ENCODE assay signal across 1 fruit fly cellular context in genomic region chrX:13788973-13789682, dm6.
TF ChIP-seq lines count a peak whose summit lies in the region.

No protein-coding gene starts in this region.

TF ChIP-seq in whole organism, embryonic, 481 proteins besides CTCF, POLR2A, EP300 and RAD21 (continued from another document and continues in another):
- TF ChIP-seq CG12219 (GFP tag; optimal IDR thresholded peaks at IDR 0.05; lab: Kevin White, UChicago) (peak; percentile 38), kay (GFP tag; optimal IDR thresholded peaks at IDR 0.05; lab: Kevin White, UChicago) (peak; percentile 34), CG15696 (tag; optimal IDR thresholded peaks at IDR 0.05; lab: Kevin White, UChicago) (no peak), CG4854 (GFP tag; optimal IDR thresholded peaks at IDR 0.05; lab: Kevin White, UChicago) (no peak), CG3407 (GFP tag; optimal IDR thresholded peaks at IDR 0.05; lab: Kevin White, UChicago) (no peak), dan (GFP tag; IDR thresholded peaks at IDR 0.05; lab: Robert Waterston, UW) (no peak), zf30C (GFP tag; optimal IDR thresholded peaks at IDR 0.05; lab: Kevin White, UChicago) (no peak), maf-S (GFP tag; optimal IDR thresholded peaks at IDR 0.05; lab: Kevin White, UChicago) (no peak), btn (GFP tag; optimal IDR thresholded peaks at IDR 0.05; lab: Kevin White, UChicago) (no peak), caup (GFP tag; optimal IDR thresholded peaks at IDR 0.05; lab: Kevin White, UChicago; ENCODE audit: severe bottlenecking) (peak; percentile 14), CG15514 (GFP tag; optimal IDR thresholded peaks at IDR 0.05; lab: Kevin White, UChicago) (peak; percentile 33), Taf1 (GFP tag; IDR thresholded peaks at IDR 0.05; lab: Robert Waterston, UW) (no peak), grau (tag; optimal IDR thresholded peaks at IDR 0.05; lab: Kevin White, UChicago) (peak; percentile 97), HHEX (GFP tag; optimal IDR thresholded peaks at IDR 0.05; lab: Kevin White, UChicago) (peak; percentile 50), CG10543 (GFP tag; optimal IDR thresholded peaks at IDR 0.05; lab: Kevin White, UChicago) (peak; percentile 52), CG33557 (GFP tag; optimal IDR thresholded peaks at IDR 0.05; lab: Kevin White, UChicago) (no peak), CG1603 (tag; optimal IDR thresholded peaks at IDR 0.05; lab: Kevin White, UChicago) (peak; percentile 59), gsb (GFP tag; IDR thresholded peaks at IDR 0.05; lab: Robert Waterston, UW) (no peak), CG6854 (GFP tag; optimal IDR thresholded peaks at IDR 0.05; lab: Kevin White, UChicago) (peak; percentile 16), CG13123 (GFP tag; optimal IDR thresholded peaks at IDR 0.05; lab: Kevin White, UChicago) (no peak), Ada2b (GFP tag; IDR thresholded peaks at IDR 0.05; lab: Robert Waterston, UW) (peak; percentile 23; the same call in 1 of the 2 replicates), CG2116 (GFP tag; optimal IDR thresholded peaks at IDR 0.05; lab: Kevin White, UChicago) (no peak), CG7745 (tag; optimal IDR thresholded peaks at IDR 0.05; lab: Kevin White, UChicago) (no peak), CG13624 (GFP tag; optimal IDR thresholded peaks at IDR 0.05; lab: Kevin White, UChicago) (peak; percentile 9), sd (tag; optimal IDR thresholded peaks at IDR 0.05; lab: Kevin White, UChicago) (peak; percentile 23), tup (GFP tag; optimal IDR thresholded peaks at IDR 0.05; lab: Kevin White, UChicago) (no peak), CG7271 (tag; optimal IDR thresholded peaks at IDR 0.05; lab: Kevin White, UChicago) (no peak), tin (GFP tag; optimal IDR thresholded peaks at IDR 0.05; lab: Kevin White, UChicago) (peak; percentile 15), az2 (GFP tag; optimal IDR thresholded peaks at IDR 0.05; lab: Kevin White, UChicago) (peak; percentile 15), gcm (GFP tag; optimal IDR thresholded peaks at IDR 0.05; lab: Kevin White, UChicago) (no peak), BEAF-32 (GFP tag; optimal IDR thresholded peaks at IDR 0.05; lab: Kevin White, UChicago) (no peak), fd64A (GFP tag; optimal IDR thresholded peaks at IDR 0.05; lab: Kevin White, UChicago) (no peak), Hr78 (GFP tag; optimal IDR thresholded peaks at IDR 0.05; lab: Kevin White, UChicago) (no peak), CG31365 (tag; optimal IDR thresholded peaks at IDR 0.05; lab: Kevin White, UChicago) (no peak), stc (GFP tag; IDR thresholded peaks at IDR 0.05; lab: Robert Waterston, UW) (no peak), Dip2 (GFP tag; IDR thresholded peaks at IDR 0.05; lab: Robert Waterston, UW) (no peak), sim (GFP tag; IDR thresholded peaks at IDR 0.05; lab: Robert Waterston, UW) (0 out of 2 replicates have a peak, but pooled peaks have one; percentile 24), Hmr (GFP tag; optimal IDR thresholded peaks at IDR 0.05; lab: Kevin White, UChicago) (peak; percentile 53), CG11398 (GFP tag; optimal IDR thresholded peaks at IDR 0.05; lab: Kevin White, UChicago) (peak; percentile 6), fd96Cb (tag; optimal IDR thresholded peaks at IDR 0.05; lab: Kevin White, UChicago) (peak; percentile 25), so (GFP tag; IDR thresholded peaks at IDR 0.05; lab: Robert Waterston, UW) (no peak), CG30403 (GFP tag; optimal IDR thresholded peaks at IDR 0.05; lab: Kevin White, UChicago) (peak; percentile 43), CG10565 (GFP tag; optimal IDR thresholded peaks at IDR 0.05; lab: Kevin White, UChicago) (no peak), CG7839 (tag; optimal IDR thresholded peaks at IDR 0.05; lab: Kevin White, UChicago) (peak; percentile 52), tx (GFP tag; optimal IDR thresholded peaks at IDR 0.05; lab: Kevin White, UChicago) (no peak), chm (GFP tag; IDR thresholded peaks at IDR 0.05; lab: Robert Waterston, UW) (no peak), CG13775 (GFP tag; optimal IDR thresholded peaks at IDR 0.05; lab: Kevin White, UChicago) (no peak), CG11504 (tag; optimal IDR thresholded peaks at IDR 0.05; lab: Kevin White, UChicago) (peak; percentile 59), hb (GFP tag; IDR thresholded peaks at IDR 0.05; lab: Robert Waterston, UW; ENCODE audit: partially characterized antibody) (no peak), CG11456 (GFP tag; IDR thresholded peaks at IDR 0.05; lab: Robert Waterston, UW) (no peak), Lim3 (GFP tag; IDR thresholded peaks at IDR 0.05; lab: Robert Waterston, UW) (no peak), CG10959 (GFP tag; IDR thresholded peaks at IDR 0.05; lab: Robert Waterston, UW) (no peak), CG14014 (GFP tag; IDR thresholded peaks at IDR 0.05; lab: Robert Waterston, UW) (no peak), ttk (GFP tag; IDR thresholded peaks at IDR 0.05; lab: Robert Waterston, UW) (no peak), Hand (GFP tag; optimal IDR thresholded peaks at IDR 0.05; lab: Kevin White, UChicago) (peak; percentile 11), CG14860 (GFP tag; IDR thresholded peaks at IDR 0.05; lab: Robert Waterston, UW; ENCODE audit: partially characterized antibody) (no peak), sisA (GFP tag; IDR thresholded peaks at IDR 0.05; lab: Robert Waterston, UW) (peak; percentile 24; the same call in 1 of the 2 replicates), D (optimal IDR thresholded peaks at IDR 0.05; lab: Kevin White, UChicago) (no peak), D (GFP tag; optimal IDR thresholded peaks at IDR 0.05; lab: Kevin White, UChicago) (peak; percentile 45), pnt (GFP tag; optimal IDR thresholded peaks at IDR 0.05; lab: Kevin White, UChicago) (peak; percentile 34), Nf-YB (GFP tag; optimal IDR thresholded peaks at IDR 0.05; lab: Kevin White, UChicago) (no peak), Xrp1 (GFP tag; IDR thresholded peaks at IDR 0.05; lab: Robert Waterston, UW) (peak; percentile 59; the same call in 1 of the 2 replicates), TFAM (GFP tag; optimal IDR thresholded peaks at IDR 0.05; lab: Kevin White, UChicago) (no peak), usp (GFP tag; optimal IDR thresholded peaks at IDR 0.05; lab: Kevin White, UChicago) (no peak), slp2 (GFP tag; optimal IDR thresholded peaks at IDR 0.05; lab: Kevin White, UChicago) (no peak), fd102C (GFP tag; optimal IDR thresholded peaks at IDR 0.05; lab: Kevin White, UChicago) (no peak), Rx (GFP tag; IDR thresholded peaks at IDR 0.05; lab: Robert Waterston, UW) (no peak), Scr (GFP tag; IDR thresholded peaks at IDR 0.05; lab: Robert Waterston, UW; ENCODE audit: partially characterized antibody) (no peak), CG9817 (tag; optimal IDR thresholded peaks at IDR 0.05; lab: Kevin White, UChicago) (peak; percentile 17), CrebB (tag; optimal IDR thresholded peaks at IDR 0.05; lab: Kevin White, UChicago) (no peak), crc (GFP tag; optimal IDR thresholded peaks at IDR 0.05; lab: Kevin White, UChicago) (peak; percentile 2), Side (GFP tag; optimal IDR thresholded peaks at IDR 0.05; lab: Kevin White, UChicago) (peak; percentile 42), CG1647 (GFP tag; optimal IDR thresholded peaks at IDR 0.05; lab: Kevin White, UChicago) (peak; percentile 22), ro (GFP tag; IDR thresholded peaks at IDR 0.05; lab: Robert Waterston, UW) (no peak), toy (GFP tag; IDR thresholded peaks at IDR 0.05; lab: Robert Waterston, UW) (no peak), CG6683 (GFP tag; optimal IDR thresholded peaks at IDR 0.05; lab: Kevin White, UChicago) (peak; percentile 14), CG1233 (GFP tag; optimal IDR thresholded peaks at IDR 0.05; lab: Kevin White, UChicago) (no peak), ERR (GFP tag; optimal IDR thresholded peaks at IDR 0.05; lab: Kevin White, UChicago) (no peak), Sry-β (GFP tag; optimal IDR thresholded peaks at IDR 0.05; lab: Kevin White, UChicago) (no peak), nmo (GFP tag; optimal IDR thresholded peaks at IDR 0.05; lab: Kevin White, UChicago) (peak; percentile 23), Hey (tag; optimal IDR thresholded peaks at IDR 0.05; lab: Kevin White, UChicago) (no peak), Sin3A (optimal IDR thresholded peaks at IDR 0.05; lab: Kevin White, UChicago) (no peak), tll (GFP tag; optimal IDR thresholded peaks at IDR 0.05; lab: Kevin White, UChicago) (no peak), wdn (GFP tag; IDR thresholded peaks at IDR 0.05; lab: Robert Waterston, UW) (no peak), CG13296 (GFP tag; optimal IDR thresholded peaks at IDR 0.05; lab: Kevin White, UChicago) (no peak), trem (tag; optimal IDR thresholded peaks at IDR 0.05; lab: Kevin White, UChicago) (no peak), oc (tag; optimal IDR thresholded peaks at IDR 0.05; lab: Kevin White, UChicago) (no peak), CG15269 (tag; optimal IDR thresholded peaks at IDR 0.05; lab: Kevin White, UChicago) (peak; percentile 26), Fer3 (tag; optimal IDR thresholded peaks at IDR 0.05; lab: Kevin White, UChicago) (no peak), cato (GFP tag; optimal IDR thresholded peaks at IDR 0.05; lab: Kevin White, UChicago; ENCODE audit: borderline replicate concordance) (no peak), bab2 (GFP tag; optimal IDR thresholded peaks at IDR 0.05; lab: Kevin White, UChicago) (peak; percentile 16), amos (GFP tag; IDR thresholded peaks at IDR 0.05; lab: Robert Waterston, UW; ENCODE audit: partially characterized antibody) (no peak), CG9797 (GFP tag; optimal IDR thresholded peaks at IDR 0.05; lab: Kevin White, UChicago) (no peak), CG17385 (GFP tag; optimal IDR thresholded peaks at IDR 0.05; lab: Kevin White, UChicago) (peak; percentile 60), wek (GFP tag; optimal IDR thresholded peaks at IDR 0.05; lab: Kevin White, UChicago) (no peak), CG17361 (GFP tag; IDR thresholded peaks at IDR 0.05; lab: Robert Waterston, UW) (peak; percentile 47; the same call in 1 of the 3 replicates), vfl (GFP tag; optimal IDR thresholded peaks at IDR 0.05; lab: Kevin White, UChicago) (no peak), NfI (GFP tag; optimal IDR thresholded peaks at IDR 0.05; lab: Kevin White, UChicago) (no peak), Meics (GFP tag; optimal IDR thresholded peaks at IDR 0.05; lab: Kevin White, UChicago) (peak; percentile 35), Elba2 (GFP tag; optimal IDR thresholded peaks at IDR 0.05; lab: Kevin White, UChicago) (no peak), CG18619 (GFP tag; optimal IDR thresholded peaks at IDR 0.05; lab: Kevin White, UChicago) (no peak), dmrt11E (tag; optimal IDR thresholded peaks at IDR 0.05; lab: Kevin White, UChicago) (no peak), sens (GFP tag; lab: Kevin White, UChicago) (peak; percentile 88), CG34422 (GFP tag; IDR thresholded peaks at IDR 0.05; lab: Robert Waterston, UW) (no peak), CG17359 (tag; optimal IDR thresholded peaks at IDR 0.05; lab: Kevin White, UChicago) (peak; percentile 37), CG18262 (tag; optimal IDR thresholded peaks at IDR 0.05; lab: Kevin White, UChicago) (peak; percentile 39), CG11695 (GFP tag; IDR thresholded peaks at IDR 0.05; lab: Robert Waterston, UW) (peak; percentile 31; the same call in 1 of the 3 replicates), CG8290 (GFP tag; optimal IDR thresholded peaks at IDR 0.05; lab: Kevin White, UChicago) (no peak), CG8290 (tag; optimal IDR thresholded peaks at IDR 0.05; lab: Kevin White, UChicago) (peak in 1 of 2 experiments; percentile 39), CG4617 (GFP tag; optimal IDR thresholded peaks at IDR 0.05; lab: Kevin White, UChicago; ENCODE audit: borderline replicate concordance) (no peak), odd (GFP tag; optimal IDR thresholded peaks at IDR 0.05; lab: Kevin White, UChicago) (no peak), lab (GFP tag; optimal IDR thresholded peaks at IDR 0.05; lab: Kevin White, UChicago) (peak; percentile 47), CG32532 (GFP tag; IDR thresholded peaks at IDR 0.05; lab: Robert Waterston, UW) (no peak), YL-1 (GFP tag; optimal IDR thresholded peaks at IDR 0.05; lab: Kevin White, UChicago) (no peak), CG9876 (GFP tag; optimal IDR thresholded peaks at IDR 0.05; lab: Kevin White, UChicago) (no peak), Ptx1 (GFP tag; IDR thresholded peaks at IDR 0.05; lab: Robert Waterston, UW) (0 out of 2 replicates have a peak, but pooled peaks have one; percentile 27), CG4730 (GFP tag; IDR thresholded peaks at IDR 0.05; lab: Robert Waterston, UW) (no peak), phol (tag; optimal IDR thresholded peaks at IDR 0.05; lab: Kevin White, UChicago) (peak; percentile 36), CG2129 (GFP tag; IDR thresholded peaks at IDR 0.05; lab: Robert Waterston, UW; ENCODE audit: partially characterized antibody) (no peak), hkb (optimal IDR thresholded peaks at IDR 0.05; lab: Kevin White, UChicago) (no peak), hkb (GFP tag; IDR thresholded peaks at IDR 0.05; lab: Robert Waterston, UW) (0 out of 2 replicates have a peak, but pooled peaks have one; percentile 14), Bteb2 (GFP tag; optimal IDR thresholded peaks at IDR 0.05; lab: Kevin White, UChicago) (no peak), ac (GFP tag; optimal IDR thresholded peaks at IDR 0.05; lab: Kevin White, UChicago) (no peak), CG2712 (tag; optimal IDR thresholded peaks at IDR 0.05; lab: Kevin White, UChicago) (peak; percentile 48), CG11247 (GFP tag; IDR thresholded peaks at IDR 0.05; lab: Robert Waterston, UW) (no peak), CG5953 (GFP tag; IDR thresholded peaks at IDR 0.05; lab: Robert Waterston, UW) (no peak), Nf-YC (tag; optimal IDR thresholded peaks at IDR 0.05; lab: Kevin White, UChicago) (peak; percentile 28), CG13424 (tag; optimal IDR thresholded peaks at IDR 0.05; lab: Kevin White, UChicago) (peak; percentile 38), z (GFP tag; IDR thresholded peaks at IDR 0.05; lab: Robert Waterston, UW) (no peak), corto (GFP tag; optimal IDR thresholded peaks at IDR 0.05; lab: Kevin White, UChicago) (no peak), CG9932 (GFP tag; IDR thresholded peaks at IDR 0.05; lab: Robert Waterston, UW) (peak; percentile 36; the same call in 1 of the 2 replicates), Lpt (GFP tag; optimal IDR thresholded peaks at IDR 0.05; lab: Kevin White, UChicago) (no peak), CG11085 (GFP tag; IDR thresholded peaks at IDR 0.05; lab: Robert Waterston, UW) (no peak), lola (GFP tag; optimal IDR thresholded peaks at IDR 0.05; lab: Kevin White, UChicago) (peak in 1 of 3 experiments; percentile 25), crol (GFP tag; IDR thresholded peaks at IDR 0.05; lab: Robert Waterston, UW) (no peak), CG15073 (GFP tag; optimal IDR thresholded peaks at IDR 0.05; lab: Kevin White, UChicago) (no peak)
